Worm (Caenorhabditis elegans) whole organism, L4/young adult: ENCODE measurements around the gene F54A3.5.

Source experiments
- dao-5 ChIP-seq: sonication (generic microtip); optimal IDR thresholded peaks from 2 replicates; lab custom pipeline; 2016; ENCODE audit warnings: missing genotype, missing genetic modification characterization, moderate library complexity, missing compliant biosample characterization
- him-1 ChIP-seq: sonication (generic microtip); optimal IDR thresholded peaks from 2 replicates; lab custom pipeline; 2016; ENCODE audit warnings: missing genotype, missing genetic modification reagents, missing genetic modification characterization, missing compliant biosample characterization

ce11 chrII:2219880-2220279 lies 5.6 kb downstream of the F54A3.5 start, which contains the start of gene Y59C2A.3:
- no peak for TF ChIP-seq dao-5 (tag; lab: Kevin White, UChicago)
- no peak for TF ChIP-seq him-1
